Fruit fly (Drosophila melanogaster): ENCODE results near the gene KLHL18.

Gene KLHL18

DNA sequence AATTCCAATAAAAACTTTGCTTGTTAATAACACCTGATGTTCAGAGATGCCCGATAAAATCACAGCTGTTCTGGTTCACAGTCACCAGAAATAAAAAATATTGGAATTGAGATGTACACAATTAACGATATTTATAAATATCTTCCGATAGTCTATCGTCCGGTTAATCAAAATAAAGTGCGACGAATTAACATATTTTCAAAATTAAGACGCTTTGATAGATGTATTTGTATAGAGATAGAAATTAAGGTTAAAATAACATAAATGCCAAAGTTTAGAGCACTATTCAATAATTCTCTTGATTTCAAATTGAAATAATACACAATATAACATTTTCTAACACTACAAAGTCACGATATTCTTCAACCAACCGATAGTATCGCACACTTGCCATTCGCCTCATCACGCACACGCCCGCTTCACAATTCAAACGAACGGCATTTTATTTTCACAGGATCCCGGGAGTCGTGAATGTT is 47.5 kb downstream of the KLHL18 start, which contains the start of the genes CG3281 and aurA (continued):
- TF ChIP-seq D19A (tag; optimal IDR thresholded peaks at IDR 0.05) (peak; percentile 24), CG4854 (GFP tag; optimal IDR thresholded peaks at IDR 0.05) (no peak), klu (GFP tag; IDR thresholded peaks at IDR 0.05) (peak; percentile 73), CG2202 (tag; optimal IDR thresholded peaks at IDR 0.05) (peak; percentile 20), Awh (GFP tag; IDR thresholded peaks at IDR 0.05) (no peak), CG9797 (GFP tag; optimal IDR thresholded peaks at IDR 0.05) (peak; percentile 57), CG1529 (GFP tag; optimal IDR thresholded peaks at IDR 0.05) (no peak), pan (optimal IDR thresholded peaks at IDR 0.05) (no peak), pan (GFP tag; optimal IDR thresholded peaks at IDR 0.05 in 1 of 2, IDR thresholded peaks at IDR 0.05 in 1 of 2) (peak in 1 of 2 experiments; percentile 40), cas (GFP tag; IDR thresholded peaks at IDR 0.05) (peak; percentile 46; the same call in 1 of the 2 replicates), CG10274 (GFP tag; optimal IDR thresholded peaks at IDR 0.05) (no peak), chif (GFP tag; optimal IDR thresholded peaks at IDR 0.05) (peak; percentile 68 to 78), Doc2 (GFP tag; IDR thresholded peaks at IDR 0.05) (no peak), hkb (optimal IDR thresholded peaks at IDR 0.05) (no peak), hkb (GFP tag; IDR thresholded peaks at IDR 0.05) (0 out of 2 replicates have a peak, but pooled peaks have one; percentile 40), CG13894 (tag; optimal IDR thresholded peaks at IDR 0.05) (peak; percentile 48), PHDP (tag; optimal IDR thresholded peaks at IDR 0.05) (peak; percentile 68), CG4730 (GFP tag; IDR thresholded peaks at IDR 0.05) (peak; percentile 36; the same call in 1 of the 2 replicates), sna (GFP tag; IDR thresholded peaks at IDR 0.05; ENCODE audit: partially characterized antibody) (peak; percentile 99), org-1 (GFP tag; optimal IDR thresholded peaks at IDR 0.05) (no peak), CG11696 (GFP tag; IDR thresholded peaks at IDR 0.05) (no peak), yki (optimal IDR thresholded peaks at IDR 0.05) (peak; percentile 48), lab (GFP tag; optimal IDR thresholded peaks at IDR 0.05) (no peak), Hsf (GFP tag; optimal IDR thresholded peaks at IDR 0.05) (peak; percentile 83), crol (GFP tag; IDR thresholded peaks at IDR 0.05) (0 out of 2 replicates have a peak, but pooled peaks have one; percentile 9), CG12769 (tag; optimal IDR thresholded peaks at IDR 0.05) (no peak), Mad (GFP tag; optimal IDR thresholded peaks at IDR 0.05) (peak; percentile 50), disco-r (GFP tag; optimal IDR thresholded peaks at IDR 0.05) (peak; percentile 42), hth (optimal IDR thresholded peaks at IDR 0.05) (no peak), Sox102F (GFP tag; optimal IDR thresholded peaks at IDR 0.05) (no peak), Adf1 (GFP tag; IDR thresholded peaks at IDR 0.05) (no peak), mld (GFP tag; IDR thresholded peaks at IDR 0.05; ENCODE audit: partially characterized antibody) (peak; percentile 83; the same call in 2 of the 3 replicates), CG10654 (GFP tag; optimal IDR thresholded peaks at IDR 0.05) (peak; percentile 61), CG1602 (GFP tag; optimal IDR thresholded peaks at IDR 0.05) (peak; percentile 78), Dref (GFP tag; IDR thresholded peaks at IDR 0.05) (peak; percentile 47), ERR (GFP tag; optimal IDR thresholded peaks at IDR 0.05) (peak; percentile 64), CG3407 (GFP tag; optimal IDR thresholded peaks at IDR 0.05) (peak; percentile 1), pzg (GFP tag; optimal IDR thresholded peaks at IDR 0.05) (peak; percentile 86), rib (GFP tag; IDR thresholded peaks at IDR 0.05) (no peak), mam (GFP tag; optimal IDR thresholded peaks at IDR 0.05) (peak; percentile 85), MBD-R2 (GFP tag; IDR thresholded peaks at IDR 0.05) (peak; percentile 71), ac (GFP tag; optimal IDR thresholded peaks at IDR 0.05) (no peak), exex (tag; optimal IDR thresholded peaks at IDR 0.05) (no peak), CG11695 (GFP tag; IDR thresholded peaks at IDR 0.05) (peak; percentile 50; the same call in 1 of the 3 replicates), CG15696 (tag; optimal IDR thresholded peaks at IDR 0.05) (peak; percentile 69), gt (GFP tag; IDR thresholded peaks at IDR 0.05) (no peak), CG17359 (tag; optimal IDR thresholded peaks at IDR 0.05) (peak; percentile 60), CG2678 (tag; optimal IDR thresholded peaks at IDR 0.05) (peak; percentile 76), dm (GFP tag; optimal IDR thresholded peaks at IDR 0.05) (peak; percentile 49), CG8290 (GFP tag; optimal IDR thresholded peaks at IDR 0.05) (peak; percentile 86), CG8290 (tag; optimal IDR thresholded peaks at IDR 0.05) (peak; percentile 50 to 72), pho (GFP tag; optimal IDR thresholded peaks at IDR 0.05) (peak; percentile 89), pita (GFP tag; optimal IDR thresholded peaks at IDR 0.05) (no peak)
